Fruit fly (Drosophila melanogaster) whole organism, embryonic: Measurements from ENCODE around the gene Glut1.

ENCODE experiments used
- CG11723 ChIP-seq: fragments of 200-800 bp; sonication (Bioruptor generic); optimal IDR thresholded peaks from 2 replicates; lab custom pipeline; 2017; ENCODE audit warnings: missing biosample characterization, mild to moderate bottlenecking, missing genetic modification characterization
- pum ChIP-seq: fragments of 200-800 bp; sonication (Bioruptor generic); optimal IDR thresholded peaks from 2 replicates; lab custom pipeline; 2016; ENCODE audit warnings: missing biosample characterization, missing genetic modification characterization

DNA sequence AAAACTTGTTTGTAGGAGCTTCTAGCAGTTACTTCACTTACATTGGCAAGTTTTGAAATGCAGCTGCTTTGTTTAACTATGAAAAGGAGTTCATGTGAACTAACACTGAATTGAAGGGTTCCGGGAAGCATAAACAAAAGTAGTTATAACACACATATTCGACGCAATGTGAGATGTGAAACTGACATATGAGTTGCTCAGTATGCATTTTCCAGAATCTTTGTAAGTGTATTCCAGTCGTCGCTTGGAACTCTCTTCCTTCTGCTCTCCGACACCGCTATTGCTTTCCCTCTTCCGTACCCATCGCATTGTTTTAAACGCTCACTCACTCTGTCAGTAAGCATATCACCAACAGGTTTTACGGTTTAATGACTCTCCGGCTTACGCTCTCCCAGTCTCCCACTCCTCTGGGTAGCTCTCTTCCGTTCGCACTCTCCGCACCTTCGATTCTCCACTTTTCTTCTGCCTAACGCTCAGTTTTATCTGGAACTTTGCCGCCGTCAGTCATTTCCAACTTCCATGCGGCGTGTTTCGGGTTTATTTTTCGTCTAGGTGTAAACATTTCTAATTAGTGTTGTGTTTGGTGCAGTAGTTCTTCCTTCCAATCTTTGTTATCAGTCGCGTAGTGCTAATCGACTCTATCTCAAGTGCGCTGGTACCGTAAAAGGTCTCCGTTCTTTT lies 45.5 kb downstream of the Glut1 start:
- TF ChIP-seq pum (no peak), CG11723 (GFP tag; lab: Kevin White, UChicago) (no peak)
